Fruit fly (Drosophila melanogaster) whole organism, embryonic: ENCODE data around the gene Trf5.

ENCODE experiments used
- CG2129 ChIP-seq: fragments of 200-800 bp; sonication (Bioruptor generic); IDR thresholded peaks from 2 replicates; pipeline ENCODE4 v1.3.6; 2022; ENCODE audit warnings: missing biosample characterization, missing genetic modification characterization; ENCODE audit not compliant: partially characterized antibody
- CG6683 ChIP-seq: fragments of 200-800 bp; sonication (Bioruptor generic); optimal IDR thresholded peaks from 2 replicates; lab custom pipeline; 2017; ENCODE audit warnings: missing biosample characterization, mild to moderate bottlenecking, missing genetic modification characterization, missing genetic modification reagents

dm6 chr2L:2727364-2727763 lies 31.1 kb upstream of the Trf5 start:
- TF ChIP-seq CG2129: no peak
- no peak for TF ChIP-seq CG6683 (GFP tag; lab: Kevin White, UChicago)
